Worm (Caenorhabditis elegans): ENCODE data around the gene C01B10.3.

- TF ChIP-seq nhr-237 (tag; optimal IDR thresholded peaks at IDR 0.05) (no peak), nhr-12 (tag; optimal IDR thresholded peaks at IDR 0.05) (no peak), nhr-25 (tag; optimal IDR thresholded peaks at IDR 0.05) (no peak), blmp-1 (tag; optimal IDR thresholded peaks at IDR 0.05; ENCODE audit: insufficient read depth) (no peak), ama-1 (optimal IDR thresholded peaks at IDR 0.05) (no peak), snpc-4 (tag; optimal IDR thresholded peaks at IDR 0.05) (no peak), egl-27 (tag; optimal IDR thresholded peaks at IDR 0.05) (no peak), lsy-2 (tag; optimal IDR thresholded peaks at IDR 0.05) (no peak)
Measured at ce11 chrIV:6582604-6583003, 38.5 kb downstream of the C01B10.3 start, which contains the start of gene odr-8.

Data from whole organism, L2 larva.